Fruit fly (Drosophila melanogaster) whole organism, prepupa: Measurements from ENCODE around the gene Aef1.

Experiments used
- CG3032 ChIP-seq: fragments of 200-800 bp; optimal IDR thresholded peaks from 2 replicates; lab custom pipeline; 2019; ENCODE audit warnings: missing biosample characterization, mild to moderate bottlenecking, missing genetic modification characterization, moderate library complexity
- Sox102F ChIP-seq: fragments of 200-800 bp; sonication (Bioruptor generic); optimal IDR thresholded peaks from 2 replicates; lab custom pipeline; 2016; ENCODE audit warnings: missing biosample characterization, mild to moderate bottlenecking, missing genetic modification characterization
- fd59A ChIP-seq: fragments of 200-800 bp; sonication (Bioruptor generic); optimal IDR thresholded peaks from 2 replicates; lab custom pipeline; 2017; ENCODE audit warnings: missing biosample characterization, mild to moderate bottlenecking, missing genetic modification characterization, missing genetic modification reagents
- spab ChIP-seq: fragments of 200-800 bp; sonication (Bioruptor generic); optimal IDR thresholded peaks from 2 replicates; lab custom pipeline; 2017; ENCODE audit warnings: missing biosample characterization, mild to moderate bottlenecking, missing genetic modification characterization, missing genetic modification reagents
- topi ChIP-seq: fragments of 200-800 bp; sonication (Bioruptor generic); optimal IDR thresholded peaks from 3 replicates; lab custom pipeline; 2016; ENCODE audit warnings: missing biosample characterization, missing genetic modification characterization

DNA sequence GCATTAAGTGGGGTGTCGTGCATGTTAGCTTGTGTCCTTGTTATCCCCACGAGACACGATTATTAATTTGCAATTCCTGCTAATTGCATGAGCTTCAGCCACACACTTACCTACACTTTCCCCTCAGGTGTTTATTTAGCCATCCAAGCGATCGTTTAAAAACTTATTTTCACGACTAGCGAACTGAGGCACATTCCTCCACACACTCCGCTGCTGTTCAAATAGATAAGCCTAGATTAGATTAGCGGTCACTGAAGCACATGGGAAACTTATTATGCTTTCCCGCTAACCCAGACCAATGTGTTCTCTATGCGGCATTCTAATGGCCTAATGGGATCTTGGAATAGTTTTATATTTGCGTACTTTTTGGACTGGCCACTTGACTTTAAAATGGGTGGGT lies 46.3 kb upstream of the Aef1 start:
- no peak for TF ChIP-seq topi (GFP tag; lab: Kevin White, UChicago)
- no peak for TF ChIP-seq Sox102F (GFP tag; lab: Kevin White, UChicago)
- no peak for TF ChIP-seq spab (GFP tag; lab: Kevin White, UChicago)
- TF ChIP-seq fd59A (GFP tag; lab: Kevin White, UChicago): no peak
- no peak for TF ChIP-seq CG3032 (tag; lab: Kevin White, UChicago)
